Fruit fly (Drosophila melanogaster): ENCODE results near the gene pinta.

DNA sequence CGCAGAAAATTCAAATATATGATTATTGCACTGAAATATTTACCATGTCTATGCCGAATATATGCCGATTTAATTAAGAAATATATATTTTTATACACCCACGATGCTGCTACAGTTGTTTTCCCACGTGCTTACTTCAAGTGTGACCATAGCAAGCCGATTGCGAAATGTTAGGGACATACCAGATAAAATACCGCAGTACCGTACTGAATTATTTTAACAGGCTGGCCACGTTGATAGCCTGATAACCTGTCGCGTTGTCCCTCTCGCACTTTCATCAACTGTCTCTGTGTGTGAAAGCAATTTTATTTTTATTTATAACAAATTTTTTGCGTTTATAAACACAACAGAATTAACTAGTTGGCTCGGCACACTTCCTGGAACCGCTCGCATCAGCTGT is 3.8 kb downstream of the pinta start, which contains the start of the genes Nop56 and mats:
- TF ChIP-seq h (optimal IDR thresholded peaks at IDR 0.05), result no peak
- no peak for TF ChIP-seq ttk (optimal IDR thresholded peaks at IDR 0.05)
